Fruit fly (Drosophila melanogaster) whole organism: ENCODE results near the gene CG15258.

Experiments
- Dll ChIP-seq: fragments of >200 bp; optimal IDR thresholded peaks from 2 replicates; lab custom pipeline; 2017
- EcR ChIP-seq, 2 experiments: fragments of >200 bp; optimal IDR thresholded peaks; 2 replicates each; lab custom pipeline; 2017; ENCODE audit warnings: missing biosample characterization in 2 of 2, missing genetic modification characterization in 2 of 2, missing genetic modification reagents in 2 of 2
- pan ChIP-seq: fragments of >200 bp; optimal IDR thresholded peaks from 2 replicates; lab custom pipeline; 2017

dm6 chr2L:15383026-15383575 lies 21.7 kb upstream of the CG15258 start:
- TF ChIP-seq pan (no peak), EcR (GFP tag; optimal IDR thresholded peaks at IDR 0.05; lab: Kevin White, UChicago) (no peak), Dll (lab: Kevin White, UChicago) (no peak)
